Worm (Caenorhabditis elegans) whole organism, L2 larva: ENCODE results near the gene Y44A6C.1.

Experiments
- C34F6.9 ChIP-seq: fragments of 150-350 bp; optimal IDR thresholded peaks from 2 replicates; lab custom pipeline; 2014; ENCODE audit warnings: missing biosample characterization, missing genetic modification characterization
- F13H6.1 ChIP-seq: sonication (generic microtip); optimal IDR thresholded peaks from 2 replicates; lab custom pipeline; 2016; ENCODE audit warnings: missing genetic modification characterization, missing compliant biosample characterization
- Y55F3AM.14 ChIP-seq: fragments of 200-800 bp; sonication (Bioruptor generic); optimal IDR thresholded peaks from 2 replicates; lab custom pipeline; 2018; ENCODE audit warnings: mild to moderate bottlenecking, missing genetic modification characterization, missing compliant biosample characterization
- aly-2 ChIP-seq: fragments of 150-350 bp; optimal IDR thresholded peaks from 2 replicates; lab custom pipeline; 2014; ENCODE audit warnings: missing biosample characterization, missing genetic modification characterization
- crh-2 ChIP-seq: sonication (generic microtip); optimal IDR thresholded peaks from 2 replicates; lab custom pipeline; 2017; ENCODE audit warnings: missing biosample characterization, missing genetic modification characterization
- egl-27 ChIP-seq: sonication (generic microtip); optimal IDR thresholded peaks from 3 replicates; lab custom pipeline; 2017; ENCODE audit warnings: missing biosample characterization, missing genetic modification reagents, missing genetic modification characterization
- elt-1 ChIP-seq: fragments of 150-350 bp; optimal IDR thresholded peaks from 2 replicates; lab custom pipeline; 2014; ENCODE audit warnings: missing biosample characterization, missing genetic modification characterization
- elt-3 ChIP-seq: sonication (generic microtip); optimal IDR thresholded peaks from 2 replicates; lab custom pipeline; 2017; ENCODE audit warnings: missing biosample characterization, missing genetic modification characterization
- gmeb-1 ChIP-seq: fragments of 150-350 bp; optimal IDR thresholded peaks from 2 replicates; lab custom pipeline; 2014; ENCODE audit warnings: missing biosample characterization, missing genetic modification characterization
- lin-11 ChIP-seq: fragments of 150-350 bp; sonication (generic microtip); optimal IDR thresholded peaks from 2 replicates; lab custom pipeline; 2014; ENCODE audit warnings: missing biosample characterization, missing genetic modification characterization, inconsistent platforms, mixed read lengths
- lin-13 ChIP-seq: fragments of 150-350 bp; optimal IDR thresholded peaks from 2 replicates; lab custom pipeline; 2014; ENCODE audit warnings: missing biosample characterization, missing genetic modification reagents, missing genetic modification characterization
- lin-39 ChIP-seq: fragments of 150-350 bp; optimal IDR thresholded peaks from 2 replicates; lab custom pipeline; 2014; ENCODE audit warnings: missing biosample characterization, missing genetic modification reagents, missing genetic modification characterization
- lsy-2 ChIP-seq, 2 experiments: fragments of 150-350 bp in 1 of 2; sonication (generic microtip) in 1 of 2; optimal IDR thresholded peaks; 2 replicates each; lab custom pipeline; 2014 to 2017; ENCODE audit warnings: missing biosample characterization in 2 of 2, missing genetic modification characterization in 2 of 2
- mab-5 ChIP-seq: fragments of 150-350 bp; optimal IDR thresholded peaks from 2 replicates; lab custom pipeline; 2014; ENCODE audit warnings: missing biosample characterization, missing genetic modification characterization
- mbf-1 ChIP-seq: sonication (generic microtip); optimal IDR thresholded peaks from 2 replicates; lab custom pipeline; 2017; ENCODE audit warnings: missing biosample characterization, missing genetic modification characterization
- mdl-1 ChIP-seq, 2 experiments: fragments of 150-350 bp in 1 of 2; sonication (generic microtip) in 1 of 2; optimal IDR thresholded peaks; 2 replicates each; lab custom pipeline; 2017; ENCODE audit warnings: missing biosample characterization in 2 of 2, missing genetic modification characterization in 2 of 2
- nhr-12 ChIP-seq: fragments of 150-350 bp; optimal IDR thresholded peaks from 2 replicates; lab custom pipeline; 2014; ENCODE audit warnings: missing biosample characterization, missing genetic modification characterization
- nhr-129 ChIP-seq: fragments of 150-350 bp; optimal IDR thresholded peaks from 2 replicates; lab custom pipeline; 2014; ENCODE audit warnings: missing biosample characterization, missing genetic modification characterization
- nhr-21 ChIP-seq: fragments of 150-350 bp; optimal IDR thresholded peaks from 2 replicates; lab custom pipeline; 2014; ENCODE audit warnings: missing biosample characterization, missing genetic modification characterization
- nhr-23 ChIP-seq: fragments of 150-350 bp; optimal IDR thresholded peaks from 2 replicates; lab custom pipeline; 2014; ENCODE audit warnings: missing biosample characterization, missing genetic modification reagents, missing genetic modification characterization
- nhr-237 ChIP-seq: fragments of 150-350 bp; optimal IDR thresholded peaks from 2 replicates; lab custom pipeline; 2014; ENCODE audit warnings: missing biosample characterization, missing genetic modification characterization
- peb-1 ChIP-seq: fragments of 150-350 bp; optimal IDR thresholded peaks from 2 replicates; lab custom pipeline; 2014; ENCODE audit warnings: missing biosample characterization, missing genetic modification characterization
- sem-4 ChIP-seq: fragments of 150-350 bp; optimal IDR thresholded peaks from 2 replicates; lab custom pipeline; 2014; ENCODE audit warnings: missing biosample characterization, missing genetic modification reagents, missing genetic modification characterization
- skn-1 ChIP-seq: sonication (generic microtip); optimal IDR thresholded peaks from 2 replicates; lab custom pipeline; 2017; ENCODE audit warnings: missing biosample characterization, missing genetic modification characterization
- sma-3 ChIP-seq: sonication (generic microtip); optimal IDR thresholded peaks from 2 replicates; lab custom pipeline; 2016; ENCODE audit warnings: missing genetic modification reagents, missing genetic modification characterization, missing compliant biosample characterization
- sma-9 ChIP-seq, 2 experiments: fragments of 150-350 bp in 1 of 2; sonication (generic microtip) in 1 of 2; optimal IDR thresholded peaks; 2 replicates each; lab custom pipeline; 2014 to 2016; ENCODE audit warnings: missing genetic modification characterization in 2 of 2, mild to moderate bottlenecking in 1 of 2, missing biosample characterization in 1 of 2, missing compliant biosample characterization in 1 of 2, missing genetic modification reagents in 1 of 2, moderate library complexity in 1 of 2
- snpc-4 ChIP-seq: fragments of 150-350 bp; optimal IDR thresholded peaks from 2 replicates; lab custom pipeline; 2014; ENCODE audit warnings: missing biosample characterization, missing genetic modification characterization
- unc-39 ChIP-seq: fragments of 150-350 bp; optimal IDR thresholded peaks from 2 replicates; lab custom pipeline; 2014; ENCODE audit warnings: missing biosample characterization, missing genetic modification characterization
- unc-55 ChIP-seq: fragments of 150-350 bp; sonication (generic microtip); optimal IDR thresholded peaks from 3 replicates; lab custom pipeline; 2014; ENCODE audit warnings: missing biosample characterization, missing genetic modification reagents, missing genetic modification characterization
- ztf-11 ChIP-seq: sonication (generic microtip); optimal IDR thresholded peaks from 2 replicates; lab custom pipeline; 2017; ENCODE audit warnings: missing biosample characterization, missing genetic modification characterization
- ztf-4 ChIP-seq: fragments of 150-350 bp; optimal IDR thresholded peaks from 2 replicates; lab custom pipeline; 2014; ENCODE audit warnings: missing biosample characterization, missing genetic modification characterization

Gene Y44A6C.1

DNA sequence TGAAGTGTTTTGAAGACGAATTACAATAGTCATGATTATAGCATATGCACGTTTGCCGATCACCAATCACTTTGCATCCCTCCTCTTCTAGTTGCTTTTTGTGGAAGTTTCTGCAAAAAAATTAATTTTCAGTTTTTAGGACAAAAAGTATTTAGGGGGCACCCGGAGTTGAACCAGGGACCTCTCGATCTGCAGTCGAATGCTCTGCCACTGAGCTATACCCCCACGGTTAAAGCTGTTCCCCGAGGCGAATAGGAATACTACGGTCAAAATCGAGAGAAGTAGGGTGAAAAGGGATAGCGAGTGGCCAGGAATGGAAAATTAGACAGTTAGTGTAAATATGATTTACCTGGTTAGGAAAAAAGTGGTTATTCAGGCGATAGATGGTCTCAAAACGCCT is 19.8 kb upstream of the Y44A6C.1 start (continued):
- TF ChIP-seq gmeb-1 (tag; lab: Kevin White, UChicago) (peak; percentile 44), lin-11 (tag; lab: Kevin White, UChicago) (peak; percentile 17), elt-1 (tag; lab: Kevin White, UChicago) (no peak), peb-1 (tag; lab: Kevin White, UChicago) (no peak), ztf-4 (tag; lab: Kevin White, UChicago) (no peak), crh-2 (tag; lab: Kevin White, UChicago) (peak; percentile 4), sma-9 (GFP tag; optimal IDR thresholded peaks at IDR 0.05; lab: Kevin White, UChicago) (no peak), sma-9 (tag; optimal IDR thresholded peaks at IDR 0.05; lab: Kevin White, UChicago) (no peak), lin-13 (GFP tag; lab: Kevin White, UChicago) (peak; percentile 45), egl-27 (tag; lab: Kevin White, UChicago) (no peak), unc-55 (peak; percentile 18), nhr-237 (tag; lab: Kevin White, UChicago) (no peak), Y55F3AM.14 (peak; percentile 18), skn-1 (tag; lab: Kevin White, UChicago) (no peak), ztf-11 (tag; lab: Kevin White, UChicago) (no peak), C34F6.9 (peak; percentile 6)

DNA sequence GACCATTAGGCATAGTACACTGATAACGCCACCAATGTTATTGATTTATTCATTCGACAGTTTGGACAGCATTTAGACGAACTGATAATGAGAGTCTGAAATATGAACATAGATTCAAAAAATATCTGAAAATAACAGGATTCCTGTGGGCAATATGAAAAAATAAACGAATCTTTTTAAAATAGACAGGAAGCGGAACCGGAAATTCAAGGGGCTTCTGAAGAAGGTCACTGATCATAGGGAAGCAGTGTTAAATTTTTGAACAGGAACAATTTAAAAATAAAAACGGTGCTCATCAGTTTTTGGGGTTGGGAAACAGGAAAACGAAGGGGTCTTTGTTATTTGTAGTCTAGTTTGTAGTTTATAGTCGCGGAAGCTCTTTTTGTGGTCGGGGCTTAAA is 15.5 kb upstream of the Y44A6C.1 start, which contains the start of gene F53F8.7:
TSS of gene F53F8.7 (minus strand) at position 101 of the 400 bp plus-strand sequence.
- no peak for TF ChIP-seq aly-2
- TF ChIP-seq elt-3 (tag; lab: Kevin White, UChicago) = no peak
- no peak for TF ChIP-seq ztf-11 (tag; lab: Kevin White, UChicago)

- TF ChIP-seq snpc-4 (tag; lab: Kevin White, UChicago) = peak; percentile 85
These were observed 14.9 kb upstream of the Y44A6C.1 start for ce11 chrV:20698837-20699236.

ce11 chrV:20703998-20704572 is 9.6 kb upstream of the Y44A6C.1 start, which contains the start of the genes F53F8.5 and F53F8.6:
TSS of gene F53F8.5 (minus strand) at chrV:20704049.
TSS of gene F53F8.6 (plus strand) at chrV:20704227.
- TF ChIP-seq unc-55 = peak; percentile 70
- peak; percentile 27 for TF ChIP-seq mab-5
- peak; percentile 21 for TF ChIP-seq lin-13 (GFP tag; lab: Kevin White, UChicago)
- TF ChIP-seq Y55F3AM.14 = no peak
- TF ChIP-seq F13H6.1 = peak; percentile 18
- TF ChIP-seq unc-39 = no peak
- TF ChIP-seq C34F6.9 = peak; percentile 69
- TF ChIP-seq gmeb-1 (tag; lab: Kevin White, UChicago) = peak; percentile 94
- TF ChIP-seq snpc-4 (tag; lab: Kevin White, UChicago) = peak; percentile 64
- TF ChIP-seq sma-9 (GFP tag; optimal IDR thresholded peaks at IDR 0.05; lab: Kevin White, UChicago) = peak; percentile 36
- TF ChIP-seq sma-9 (tag; optimal IDR thresholded peaks at IDR 0.05; lab: Kevin White, UChicago) = no peak
- TF ChIP-seq nhr-129 = peak; percentile 9
- TF ChIP-seq nhr-21 = no peak
- peak; percentile 34 to 73 for TF ChIP-seq lsy-2 (tag; optimal IDR thresholded peaks at IDR 0.05; lab: Kevin White, UChicago)
- peak; percentile 24 for TF ChIP-seq sma-3 (GFP tag; lab: Kevin White, UChicago)
- TF ChIP-seq elt-1 (tag; lab: Kevin White, UChicago) = no peak
- peak; percentile 55 for TF ChIP-seq crh-2 (tag; lab: Kevin White, UChicago)

DNA sequence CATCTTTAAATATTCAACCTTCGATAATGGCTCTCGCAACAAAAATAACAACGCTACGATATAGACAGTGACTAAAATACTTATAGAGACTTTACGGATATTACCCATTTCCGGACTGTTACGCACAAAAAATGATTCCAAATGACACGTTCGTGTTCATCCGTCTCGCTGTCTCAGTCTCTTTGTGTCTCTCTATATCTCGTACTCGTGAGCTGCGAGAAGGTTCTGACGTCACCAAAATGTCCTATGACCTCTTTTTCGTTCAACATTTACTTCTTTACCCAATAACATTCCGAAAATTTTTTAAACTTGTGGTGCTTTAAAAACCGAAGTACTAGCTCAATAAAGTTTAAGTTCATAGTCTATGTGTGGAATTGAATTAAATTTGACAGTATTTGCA is 3.6 kb upstream of the Y44A6C.1 start:
- no peak for TF ChIP-seq nhr-12
- no peak for TF ChIP-seq gmeb-1 (tag; lab: Kevin White, UChicago)
- TF ChIP-seq C34F6.9 = peak; percentile 66
- peak; percentile 68 for TF ChIP-seq nhr-129
- peak; percentile 7 for TF ChIP-seq sem-4 (tag; lab: Kevin White, UChicago)
- peak; percentile 56 for TF ChIP-seq ztf-4 (tag; lab: Kevin White, UChicago)
- peak; percentile 68 for TF ChIP-seq crh-2 (tag; lab: Kevin White, UChicago)
- TF ChIP-seq mbf-1 (tag; lab: Kevin White, UChicago) = no peak
- peak; percentile 48 for TF ChIP-seq sma-9 (GFP tag; optimal IDR thresholded peaks at IDR 0.05; lab: Kevin White, UChicago)
- no peak for TF ChIP-seq sma-9 (tag; optimal IDR thresholded peaks at IDR 0.05; lab: Kevin White, UChicago)
- peak in 1 of 2 experiments; percentile 48 for TF ChIP-seq lsy-2 (tag; optimal IDR thresholded peaks at IDR 0.05; lab: Kevin White, UChicago)
- no peak for TF ChIP-seq lin-39

ce11 chrV:20710642-20711041 is 3.1 kb upstream of the Y44A6C.1 start:
- TF ChIP-seq C34F6.9 (peak; percentile 14), mdl-1 (tag; optimal IDR thresholded peaks at IDR 0.05; lab: Kevin White, UChicago) (peak in 1 of 2 experiments; percentile 56), Y55F3AM.14 (no peak), nhr-23 (no peak), lsy-2 (tag; optimal IDR thresholded peaks at IDR 0.05; lab: Kevin White, UChicago) (peak in 1 of 2 experiments; percentile 32), unc-55 (peak; percentile 47), nhr-129 (peak; percentile 4)
